Worm (Caenorhabditis elegans): ENCODE results near the gene nduf-2.2.
A peak's percentile ranks its signal among the peaks of the same experiment; 100 is the strongest.

Gene nduf-2.2

ce11 chrIII:6442305-6443125, 22.5 kb upstream of the nduf-2.2 start, which contains the start of gene mel-32 (continued):
- TF ChIP-seq aptf-2 (GFP tag; conservative IDR thresholded peaks at IDR 0.05): 0 out of 2 replicates have a peak, but pooled peaks have one; percentile 30
- TF ChIP-seq madf-6 (GFP tag; IDR thresholded peaks at IDR 0.05): peak; percentile 96
- TF ChIP-seq hrde-1 (tag; optimal IDR thresholded peaks at IDR 0.05; ENCODE audit: borderline replicate concordance): peak; percentile 12
- no peak for TF ChIP-seq C06A6.2 (GFP tag; conservative IDR thresholded peaks at IDR 0.05)
- 0 out of 2 replicates have a peak, but pooled peaks have one; percentile 58 for TF ChIP-seq attf-6 (GFP tag; IDR thresholded peaks at IDR 0.05)
- peak; percentile 17 for TF ChIP-seq nhr-80 (tag; optimal IDR thresholded peaks at IDR 0.05)
- peak; percentile 79 for TF ChIP-seq hsf-1 (GFP tag; IDR thresholded peaks at IDR 0.05)
- no peak for TF ChIP-seq mel-28 (tag; optimal IDR thresholded peaks at IDR 0.05; ENCODE audit: borderline replicate concordance)
- no peak for TF ChIP-seq let-526 (GFP tag; IDR thresholded peaks at IDR 0.05)
- TF ChIP-seq D2030.7 (GFP tag; IDR thresholded peaks at IDR 0.05): peak; percentile 91
- no peak for TF ChIP-seq ceh-40 (GFP tag; IDR thresholded peaks at IDR 0.05)
- TF ChIP-seq xnd-1 (tag; optimal IDR thresholded peaks at IDR 0.05): peak; percentile 85
- no peak for TF ChIP-seq ceh-79 (tag; optimal IDR thresholded peaks at IDR 0.05)

DNA sequence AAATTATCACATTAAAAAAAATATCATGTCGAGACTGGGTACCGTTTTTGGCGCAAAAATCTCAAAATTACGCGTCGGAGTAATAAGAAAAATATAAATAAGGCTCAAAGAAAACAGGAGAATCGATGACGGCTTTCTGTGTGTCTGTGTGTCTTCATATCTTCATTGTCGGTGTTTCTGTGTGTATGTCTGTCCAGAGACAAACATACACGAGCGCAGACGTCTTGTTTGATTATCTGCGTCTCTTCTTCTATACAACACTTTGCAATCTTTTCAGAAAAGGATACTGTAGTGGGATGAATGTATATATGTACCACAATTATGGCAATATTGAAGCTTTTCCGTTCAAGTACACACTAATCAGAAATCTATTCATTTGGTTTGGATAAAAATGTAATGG, 20.7 kb upstream of the nduf-2.2 start, which contains the start of gene C05D11.13:
TSS of gene C05D11.13 (minus strand) at position 252 of the 400 bp plus-strand sequence.
- TF ChIP-seq ekl-4 (GFP tag; IDR thresholded peaks at IDR 0.05) (no peak), egrh-3 (GFP tag; IDR thresholded peaks at IDR 0.05) (no peak), nhr-90 (tag; optimal IDR thresholded peaks at IDR 0.05) (no peak), attf-3 (GFP tag; conservative IDR thresholded peaks at IDR 0.05) (no peak), hmg-1.2 (GFP tag; IDR thresholded peaks at IDR 0.05) (peak; percentile 63; the same call in 1 of the 2 replicates), dox-1 (GFP tag; IDR thresholded peaks at IDR 0.05) (0 out of 2 replicates have a peak, but pooled peaks have one; percentile 32), lin-26 (GFP tag; IDR thresholded peaks at IDR 0.05) (0 out of 2 replicates have a peak, but pooled peaks have one; percentile 31), snpc-4 (GFP tag; optimal IDR thresholded peaks at IDR 0.05) (no peak), snpc-4 (tag; optimal IDR thresholded peaks at IDR 0.05) (peak in 3 of 4 experiments; percentile 1 to 32 (median 20)), F57C9.4 (tag; optimal IDR thresholded peaks at IDR 0.05) (no peak), chd-7 (tag; optimal IDR thresholded peaks at IDR 0.05) (no peak), tlf-1 (GFP tag; optimal IDR thresholded peaks at IDR 0.05) (no peak), fkh-3 (tag; optimal IDR thresholded peaks at IDR 0.05) (no peak), repo-1 (tag; optimal IDR thresholded peaks at IDR 0.05) (no peak), madf-8 (GFP tag; conservative IDR thresholded peaks at IDR 0.05) (no peak), somi-1 (GFP tag; optimal IDR thresholded peaks at IDR 0.05) (no peak), let-607 (tag; optimal IDR thresholded peaks at IDR 0.05) (no peak), madf-10 (tag; optimal IDR thresholded peaks at IDR 0.05) (no peak), cebp-1 (GFP tag; IDR thresholded peaks at IDR 0.05) (no peak), cebp-1 (tag; optimal IDR thresholded peaks at IDR 0.05) (peak; percentile 31), madf-6 (GFP tag; IDR thresholded peaks at IDR 0.05) (peak; percentile 30; the same call in 1 of the 2 replicates), lir-1 (GFP tag; conservative IDR thresholded peaks at IDR 0.05) (no peak), let-526 (GFP tag; IDR thresholded peaks at IDR 0.05) (no peak), die-1 (tag; optimal IDR thresholded peaks at IDR 0.05) (no peak), tbp1 (GFP tag; optimal IDR thresholded peaks at IDR 0.05) (peak; percentile 25), efl-1 (GFP tag; optimal IDR thresholded peaks at IDR 0.05) (no peak), B0336.3 (GFP tag; IDR thresholded peaks at IDR 0.05) (peak; percentile 24; the same call in 1 of the 2 replicates), hrde-1 (tag; optimal IDR thresholded peaks at IDR 0.05; ENCODE audit: borderline replicate concordance) (peak; percentile 18), ztf-3 (GFP tag; optimal IDR thresholded peaks at IDR 0.05) (no peak), madf-3 (GFP tag; IDR thresholded peaks at IDR 0.05) (no peak), nhr-80 (tag; optimal IDR thresholded peaks at IDR 0.05) (peak; percentile 51), lin-40 (tag; optimal IDR thresholded peaks at IDR 0.05) (peak; percentile 41), ztf-26 (tag; optimal IDR thresholded peaks at IDR 0.05) (peak; percentile 37), lin-35 (GFP tag; optimal IDR thresholded peaks at IDR 0.05) (peak in 1 of 3 experiments; percentile 38), pha-4 (tag; optimal IDR thresholded peaks at IDR 0.05) (no peak), B0035.1 (tag; optimal IDR thresholded peaks at IDR 0.05) (no peak)

Data from whole organism, young adult.